Fruit fly (Drosophila melanogaster): ENCODE data around the gene CG32269.

Gene CG32269

dm6 chr3L:3194059-3194458 lies 14.7 kb downstream of the CG32269 start (continued):
- TF ChIP-seq twi (tag; optimal IDR thresholded peaks at IDR 0.05): peak; percentile 77
- peak; percentile 95 for TF ChIP-seq CG8388 (GFP tag; optimal IDR thresholded peaks at IDR 0.05)
- peak; percentile 84 for TF ChIP-seq wor (GFP tag; IDR thresholded peaks at IDR 0.05)
- peak; percentile 28 for TF ChIP-seq CG34376 (GFP tag; optimal IDR thresholded peaks at IDR 0.05)
- TF ChIP-seq CG32772 (GFP tag; IDR thresholded peaks at IDR 0.05): peak; percentile 93
- no peak for TF ChIP-seq CG2129 (GFP tag; IDR thresholded peaks at IDR 0.05; ENCODE audit: partially characterized antibody)
- no peak for TF ChIP-seq cad (GFP tag; optimal IDR thresholded peaks at IDR 0.05)
- TF ChIP-seq crp (GFP tag; optimal IDR thresholded peaks at IDR 0.05): peak in 1 of 2 experiments; percentile 53
- TF ChIP-seq ranshi (GFP tag; IDR thresholded peaks at IDR 0.05): peak; percentile 95
- TF ChIP-seq CG12155 (GFP tag; optimal IDR thresholded peaks at IDR 0.05): peak; percentile 84
- TF ChIP-seq Hey (tag; optimal IDR thresholded peaks at IDR 0.05): no peak
- peak; percentile 9 for TF ChIP-seq gcm2 (GFP tag; optimal IDR thresholded peaks at IDR 0.05)
- peak; percentile 56 for TF ChIP-seq CG7745 (tag; optimal IDR thresholded peaks at IDR 0.05)
- peak; percentile 81 for TF ChIP-seq Mad (GFP tag; optimal IDR thresholded peaks at IDR 0.05)
- peak; percentile 95 for TF ChIP-seq CG18262 (tag; optimal IDR thresholded peaks at IDR 0.05)
- TF ChIP-seq CG1529 (GFP tag; optimal IDR thresholded peaks at IDR 0.05): peak; percentile 88
- peak; percentile 95 for TF ChIP-seq CG11504 (tag; optimal IDR thresholded peaks at IDR 0.05)
- TF ChIP-seq her (GFP tag; optimal IDR thresholded peaks at IDR 0.05): no peak
- TF ChIP-seq MESR4 (GFP tag; optimal IDR thresholded peaks at IDR 0.05): peak; percentile 40
- peak; percentile 56 for TF ChIP-seq CG3838 (GFP tag; optimal IDR thresholded peaks at IDR 0.05)
- peak; percentile 50 for TF ChIP-seq ERR (GFP tag; optimal IDR thresholded peaks at IDR 0.05)
- peak; percentile 88 for TF ChIP-seq ind (GFP tag; optimal IDR thresholded peaks at IDR 0.05)
- peak; percentile 94 for TF ChIP-seq E2f1 (GFP tag; IDR thresholded peaks at IDR 0.05)
- peak; percentile 95 for TF ChIP-seq unpg (GFP tag; optimal IDR thresholded peaks at IDR 0.05)
- TF ChIP-seq zf30C (GFP tag; optimal IDR thresholded peaks at IDR 0.05): no peak
- TF ChIP-seq MTF-1 (GFP tag; optimal IDR thresholded peaks at IDR 0.05; ENCODE audit: borderline replicate concordance): peak; percentile 89
- TF ChIP-seq CG13424 (tag; optimal IDR thresholded peaks at IDR 0.05): peak; percentile 93
- no peak for TF ChIP-seq Bgb (GFP tag; IDR thresholded peaks at IDR 0.05; ENCODE audit: partially characterized antibody)
- peak; percentile 43; the same call in 1 of the 2 replicates for TF ChIP-seq GATAe (GFP tag; conservative IDR thresholded peaks at IDR 0.05)
- peak; percentile 96 for TF ChIP-seq CG18599 (GFP tag; optimal IDR thresholded peaks at IDR 0.05)
- TF ChIP-seq Vsx1 (GFP tag; optimal IDR thresholded peaks at IDR 0.05): peak; percentile 86
- TF ChIP-seq gem (tag; optimal IDR thresholded peaks at IDR 0.05): peak; percentile 96
- TF ChIP-seq CG11696 (GFP tag; IDR thresholded peaks at IDR 0.05): peak; percentile 99
- peak; percentile 53 for TF ChIP-seq bigmax (GFP tag; optimal IDR thresholded peaks at IDR 0.05)
- TF ChIP-seq ATbp (GFP tag; optimal IDR thresholded peaks at IDR 0.05): peak; percentile 93
- peak; percentile 94 for TF ChIP-seq CG14014 (GFP tag; IDR thresholded peaks at IDR 0.05)
- peak; percentile 94 for TF ChIP-seq Hmr (GFP tag; optimal IDR thresholded peaks at IDR 0.05)
- peak; percentile 30 for TF ChIP-seq CG9797 (GFP tag; optimal IDR thresholded peaks at IDR 0.05)
- TF ChIP-seq CG7987 (GFP tag; optimal IDR thresholded peaks at IDR 0.05): peak; percentile 89
- peak; percentile 90 for TF ChIP-seq H2.0 (GFP tag; IDR thresholded peaks at IDR 0.05)
- peak; percentile 57 for TF ChIP-seq CG10565 (GFP tag; optimal IDR thresholded peaks at IDR 0.05)
- TF ChIP-seq rib (GFP tag; IDR thresholded peaks at IDR 0.05): peak; percentile 90
- peak; percentile 63 for TF ChIP-seq CG3065 (GFP tag; optimal IDR thresholded peaks at IDR 0.05)
- TF ChIP-seq unc-4 (GFP tag; IDR thresholded peaks at IDR 0.05; ENCODE audit: partially characterized antibody): no peak
- TF ChIP-seq MBD-R2 (GFP tag; IDR thresholded peaks at IDR 0.05): peak; percentile 76
- TF ChIP-seq CG4404 (GFP tag; IDR thresholded peaks at IDR 0.05): peak; percentile 86
- TF ChIP-seq Opbp (GFP tag; IDR thresholded peaks at IDR 0.05; ENCODE audit: partially characterized antibody): no peak
- peak; percentile 75 for TF ChIP-seq sug (tag; optimal IDR thresholded peaks at IDR 0.05)
- peak; percentile 93 for TF ChIP-seq CG12659 (GFP tag; optimal IDR thresholded peaks at IDR 0.05)
- peak; percentile 80 for TF ChIP-seq CG15696 (tag; optimal IDR thresholded peaks at IDR 0.05)
